Worm (Caenorhabditis elegans) whole organism, L4 larva: ENCODE measurements around the gene srh-92.

Source experiments
- D1046.2 ChIP-seq: fragments of 200-800 bp; sonication (Bioruptor generic); IDR thresholded peaks from 2 replicates; pipeline ENCODE4 v1.3.6; 2022; ENCODE audit warnings: missing genetic modification characterization, missing compliant biosample characterization
- F10B5.3 ChIP-seq: sonication (generic microtip); optimal IDR thresholded peaks from 2 replicates; lab custom pipeline; 2016; ENCODE audit warnings: mild to moderate bottlenecking, missing genetic modification characterization, missing compliant biosample characterization
- F26F4.8 ChIP-seq: fragments of 200-800 bp; sonication (Bioruptor generic); conservative IDR thresholded peaks from 2 replicates; pipeline ENCODE4 v1.3.6; 2022; ENCODE audit warnings: missing genetic modification characterization, missing compliant biosample characterization
- F44E2.7 ChIP-seq: fragments of 200-800 bp; sonication (Bioruptor generic); IDR thresholded peaks from 2 replicates; pipeline ENCODE4 v2.1.2; 2022; ENCODE audit warnings: missing genetic modification characterization, missing compliant biosample characterization
- R02D3.7 ChIP-seq: fragments of 150-350 bp; sonication (generic microtip); optimal IDR thresholded peaks from 3 replicates; lab custom pipeline; 2014; ENCODE audit warnings: missing biosample characterization, missing genetic modification characterization
- T20F7.1 ChIP-seq: fragments of 200-800 bp; sonication (Bioruptor generic); optimal IDR thresholded peaks from 2 replicates; lab custom pipeline; 2018; ENCODE audit warnings: mild to moderate bottlenecking, missing genetic modification characterization, missing compliant biosample characterization
- T26A8.4 ChIP-seq: fragments of 200-800 bp; sonication (Bioruptor generic); IDR thresholded peaks from 2 replicates; pipeline ENCODE4 v1.3.6; 2022; ENCODE audit warnings: missing genetic modification characterization, missing compliant biosample characterization
- Y5F2A.4 ChIP-seq: fragments of 200-800 bp; sonication (Bioruptor generic); optimal IDR thresholded peaks from 2 replicates; lab custom pipeline; 2018; ENCODE audit warnings: mild to moderate bottlenecking, missing genetic modification characterization, missing compliant biosample characterization
- ZK546.5 ChIP-seq, 2 experiments: sonication (generic microtip); optimal IDR thresholded peaks; 2 replicates each; lab custom pipeline; 2017; ENCODE audit warnings: missing biosample characterization in 2 of 2, missing genetic modification characterization in 2 of 2
- ama-1 ChIP-seq: fragments of 150-350 bp; optimal IDR thresholded peaks from 2 replicates; lab custom pipeline; 2014; ENCODE audit warnings: inconsistent platforms, mixed read lengths
- arid-1 ChIP-seq: fragments of 200-800 bp; sonication (Bioruptor generic); conservative IDR thresholded peaks from 2 replicates; pipeline ENCODE4 v1.3.6; 2022; ENCODE audit warnings: missing genetic modification reagents, missing genetic modification characterization, missing compliant biosample characterization
- attf-4 ChIP-seq: sonication (generic microtip); optimal IDR thresholded peaks from 3 replicates; lab custom pipeline; 2017; ENCODE audit warnings: missing biosample characterization, missing genetic modification characterization
- ceh-28 ChIP-seq: fragments of 150-350 bp; optimal IDR thresholded peaks from 2 replicates; lab custom pipeline; 2014; ENCODE audit warnings: missing biosample characterization, missing genetic modification reagents, missing genetic modification characterization
- ceh-62 ChIP-seq: sonication (generic microtip); optimal IDR thresholded peaks from 2 replicates; lab custom pipeline; 2017; ENCODE audit warnings: missing biosample characterization, missing genetic modification characterization
- daf-12 ChIP-seq: fragments of 150-350 bp; optimal IDR thresholded peaks from 2 replicates; lab custom pipeline; 2014; ENCODE audit warnings: missing biosample characterization, missing genetic modification reagents, missing genetic modification characterization
- daf-16 ChIP-seq, 3 experiments: sonication (generic microtip); optimal IDR thresholded peaks; 2 replicates each; lab custom pipeline; 2016 to 2017; ENCODE audit warnings: missing genetic modification characterization in 3 of 3, missing genetic modification reagents in 3 of 3, mild to moderate bottlenecking in 2 of 3, missing compliant biosample characterization in 2 of 3, missing biosample characterization in 1 of 3, moderate library complexity in 1 of 3
- dmd-6 ChIP-seq: fragments of 200-800 bp; sonication (Bioruptor generic); IDR thresholded peaks from 2 replicates; pipeline ENCODE4 v1.3.6; 2022; ENCODE audit warnings: missing genetic modification reagents, missing genetic modification characterization, missing compliant biosample characterization
- egl-27 ChIP-seq: sonication (generic microtip); optimal IDR thresholded peaks from 3 replicates; lab custom pipeline; 2017; ENCODE audit warnings: missing biosample characterization, missing genetic modification reagents, missing genetic modification characterization
- fos-1 ChIP-seq: fragments of 150-350 bp; optimal IDR thresholded peaks from 2 replicates; lab custom pipeline; 2014; ENCODE audit warnings: missing biosample characterization, missing genetic modification characterization
- gei-8 ChIP-seq: fragments of 200-800 bp; sonication (Bioruptor generic); optimal IDR thresholded peaks from 2 replicates; lab custom pipeline; 2018; ENCODE audit warnings: mild to moderate bottlenecking, missing genetic modification characterization, missing compliant biosample characterization
- hlh-11 ChIP-seq: fragments of 200-800 bp; sonication (Bioruptor generic); optimal IDR thresholded peaks from 2 replicates; lab custom pipeline; 2018; ENCODE audit warnings: mild to moderate bottlenecking, missing genetic modification characterization, missing compliant biosample characterization
- hlh-30 ChIP-seq: sonication (generic microtip); optimal IDR thresholded peaks from 2 replicates; lab custom pipeline; 2017; ENCODE audit warnings: antibody characterized with exemption, mild to moderate bottlenecking, missing genetic modification characterization, missing compliant biosample characterization; ENCODE audit not compliant: insufficient read depth
- hmg-1.1 ChIP-seq: fragments of 200-800 bp; sonication (Bioruptor generic); IDR thresholded peaks from 2 replicates; pipeline ENCODE4 v1.3.6; 2022; ENCODE audit warnings: missing genetic modification reagents, missing genetic modification characterization, missing compliant biosample characterization
- jun-1 ChIP-seq: fragments of 150-350 bp; optimal IDR thresholded peaks from 2 replicates; lab custom pipeline; 2014; ENCODE audit warnings: missing biosample characterization, missing genetic modification reagents, missing genetic modification characterization
- lin-15B ChIP-seq: fragments of 150-350 bp; sonication (generic microtip); optimal IDR thresholded peaks from 3 replicates; lab custom pipeline; 2014; ENCODE audit warnings: missing biosample characterization, missing genetic modification characterization
- lin-29 ChIP-seq: fragments of 200-800 bp; sonication (Bioruptor generic); IDR thresholded peaks from 2 replicates; pipeline ENCODE4 v1.3.6; 2022; ENCODE audit warnings: missing genetic modification reagents, missing genetic modification characterization, missing compliant biosample characterization
- madf-5 ChIP-seq, 2 experiments: fragments of 200-800 bp; sonication (Bioruptor generic); IDR thresholded peaks; 2 replicates each; pipeline ENCODE4 v1.3.6; 2022; ENCODE audit warnings: missing compliant biosample characterization in 2 of 2, missing genetic modification characterization in 2 of 2
- madf-9 ChIP-seq: fragments of 200-800 bp; sonication (Bioruptor generic); conservative IDR thresholded peaks from 2 replicates; pipeline ENCODE4 v1.3.6; 2022; ENCODE audit warnings: missing genetic modification reagents, missing genetic modification characterization, missing compliant biosample characterization
- mdl-1 ChIP-seq, 2 experiments: fragments of 150-350 bp in 1 of 2; sonication (generic microtip) in 1 of 2; optimal IDR thresholded peaks; 2 replicates each; lab custom pipeline; 2014 to 2017; ENCODE audit warnings: missing biosample characterization in 2 of 2, missing genetic modification characterization in 2 of 2
- mdt-29 ChIP-seq: fragments of 200-800 bp; sonication (Bioruptor generic); IDR thresholded peaks from 2 replicates; pipeline ENCODE4 v1.3.6; 2022; ENCODE audit warnings: missing genetic modification reagents, missing genetic modification characterization, missing compliant biosample characterization
- nhr-25 ChIP-seq: sonication (generic microtip); optimal IDR thresholded peaks from 2 replicates; lab custom pipeline; 2017; ENCODE audit warnings: missing genetic modification characterization, mild to moderate bottlenecking, missing compliant biosample characterization, antibody characterized with exemption, moderate library complexity, borderline replicate concordance; ENCODE audit not compliant: insufficient read depth
- nhr-48 ChIP-seq: sonication (generic microtip); optimal IDR thresholded peaks from 2 replicates; lab custom pipeline; 2016; ENCODE audit warnings: mild to moderate bottlenecking, missing genetic modification characterization, missing compliant biosample characterization
- nhr-6 ChIP-seq: fragments of 150-350 bp; optimal IDR thresholded peaks from 2 replicates; lab custom pipeline; 2014; ENCODE audit warnings: missing biosample characterization, missing genetic modification characterization
- saeg-2 ChIP-seq: fragments of 200-800 bp; sonication (Bioruptor generic); IDR thresholded peaks from 2 replicates; pipeline ENCODE4 v1.3.6; 2022; ENCODE audit warnings: missing genetic modification reagents, missing genetic modification characterization, missing compliant biosample characterization
- set-16 ChIP-seq: fragments of 200-800 bp; sonication (Bioruptor generic); IDR thresholded peaks from 2 replicates; pipeline ENCODE4 v1.3.6; 2022; ENCODE audit warnings: missing genetic modification reagents, missing genetic modification characterization, missing compliant biosample characterization
- snpc-1.2 ChIP-seq: fragments of 200-800 bp; sonication (Bioruptor generic); IDR thresholded peaks from 2 replicates; pipeline ENCODE4 v1.3.6; 2022; ENCODE audit warnings: missing genetic modification reagents, missing genetic modification characterization, missing compliant biosample characterization
- tag-97 ChIP-seq: fragments of 200-800 bp; sonication (Bioruptor generic); IDR thresholded peaks from 2 replicates; pipeline ENCODE4 v1.3.6; 2022; ENCODE audit warnings: missing genetic modification characterization, missing compliant biosample characterization
- tra-1 ChIP-seq: fragments of 200-800 bp; sonication (Bioruptor generic); IDR thresholded peaks from 2 replicates; pipeline ENCODE4 v1.3.6; 2022; ENCODE audit warnings: missing genetic modification reagents, missing genetic modification characterization, missing compliant biosample characterization
- unc-39 ChIP-seq: sonication (generic microtip); optimal IDR thresholded peaks from 2 replicates; lab custom pipeline; 2017; ENCODE audit warnings: missing biosample characterization, missing genetic modification characterization
- zfp-3 ChIP-seq: fragments of 200-800 bp; sonication (Bioruptor generic); conservative IDR thresholded peaks from 2 replicates; pipeline ENCODE4 v1.3.6; 2022; ENCODE audit warnings: missing genetic modification reagents, missing genetic modification characterization, missing compliant biosample characterization
- ztf-11 ChIP-seq: fragments of 150-350 bp; optimal IDR thresholded peaks from 2 replicates; lab custom pipeline; 2014; ENCODE audit warnings: missing biosample characterization, missing genetic modification characterization

srh-92 gene

ce11 chrV:7413107-7413774 is 47.6 kb downstream of the srh-92 start, which contains the start of gene F18E3.11 (continued):
- TF ChIP-seq tra-1 (GFP tag; lab: Robert Waterston, UW) = 0 out of 2 replicates have a peak, but pooled peaks have one; percentile 29
- TF ChIP-seq ceh-28 (tag; lab: Kevin White, UChicago) = no peak
- TF ChIP-seq F26F4.8 (GFP tag; lab: Robert Waterston, UW) = no peak
- no peak for TF ChIP-seq set-16 (GFP tag; lab: Robert Waterston, UW)
- no peak for TF ChIP-seq daf-12
- TF ChIP-seq nhr-48 (tag; lab: Kevin White, UChicago) = peak; percentile 76
- TF ChIP-seq lin-15B (tag; lab: Kevin White, UChicago) = no peak
- 0 out of 2 replicates have a peak, but pooled peaks have one; percentile 35 for TF ChIP-seq T26A8.4 (GFP tag; lab: Robert Waterston, UW)
- no peak for TF ChIP-seq zfp-3 (GFP tag; lab: Robert Waterston, UW)
- no peak for TF ChIP-seq R02D3.7 (tag; lab: Kevin White, UChicago)
- TF ChIP-seq hlh-30 (tag; lab: Kevin White, UChicago) = peak; percentile 65
- TF ChIP-seq hmg-1.1 (GFP tag; lab: Robert Waterston, UW) = no peak
- TF ChIP-seq mdl-1 (tag; optimal IDR thresholded peaks at IDR 0.05; lab: Kevin White, UChicago) = peak in 1 of 2 experiments; percentile 69
- peak; percentile 75; the same call in 1 of the 2 replicates for TF ChIP-seq mdt-29 (GFP tag; lab: Robert Waterston, UW)
- TF ChIP-seq Y5F2A.4 (GFP tag; lab: Kevin White, UChicago) = no peak
- TF ChIP-seq ama-1 (lab: Kevin White, UChicago) = peak; percentile 94
- no peak for TF ChIP-seq nhr-6 (tag; lab: Kevin White, UChicago)
- TF ChIP-seq ceh-62 = no peak
- no peak for TF ChIP-seq jun-1
- TF ChIP-seq tag-97 (GFP tag; lab: Robert Waterston, UW) = no peak
- TF ChIP-seq madf-9 = no peak
- TF ChIP-seq nhr-25 (tag; lab: Kevin White, UChicago) = peak; percentile 72
- TF ChIP-seq snpc-1.2 (GFP tag; lab: Robert Waterston, UW) = no peak
- TF ChIP-seq gei-8 (GFP tag; lab: Kevin White, UChicago) = no peak
- no peak for TF ChIP-seq ztf-11

ce11 chrV:7411695-7412094 is 49.1 kb downstream of the srh-92 start, which contains the start of gene str-41:
Gene str-41, plus strand, starts transcription at chrV:7411995.
- TF ChIP-seq D1046.2 (no peak), hmg-1.1 (GFP tag; lab: Robert Waterston, UW) (no peak), T20F7.1 (GFP tag; lab: Kevin White, UChicago) (no peak), F10B5.3 (no peak), unc-39 (tag; lab: Kevin White, UChicago) (no peak), fos-1 (no peak), lin-29 (no peak), madf-9 (no peak), madf-5 (GFP tag; IDR thresholded peaks at IDR 0.05; lab: Robert Waterston, UW) (no peak), R02D3.7 (tag; lab: Kevin White, UChicago) (no peak), egl-27 (tag; lab: Kevin White, UChicago) (no peak), saeg-2 (GFP tag; lab: Robert Waterston, UW) (no peak), dmd-6 (GFP tag; lab: Robert Waterston, UW) (no peak), daf-12 (no peak), daf-16 (GFP tag; optimal IDR thresholded peaks at IDR 0.05; lab: Kevin White, UChicago) (no peak), daf-16 (tag; optimal IDR thresholded peaks at IDR 0.05; lab: Kevin White, UChicago) (no peak), arid-1 (GFP tag; lab: Robert Waterston, UW) (no peak), hlh-11 (tag; lab: Kevin White, UChicago) (no peak), ZK546.5 (tag; optimal IDR thresholded peaks at IDR 0.05; lab: Kevin White, UChicago) (no peak), attf-4 (tag; lab: Kevin White, UChicago) (no peak), F44E2.7 (GFP tag; lab: Robert Waterston, UW) (no peak)
